Worm (Caenorhabditis elegans) whole organism, L2 larva: ENCODE results near the gene C30F2.2.

Source experiments
- R02D3.7 ChIP-seq: fragments of 150-350 bp; optimal IDR thresholded peaks from 2 replicates; lab custom pipeline; 2014; ENCODE audit warnings: missing biosample characterization, missing genetic modification characterization
- crh-2 ChIP-seq: sonication (generic microtip); optimal IDR thresholded peaks from 2 replicates; lab custom pipeline; 2017; ENCODE audit warnings: missing biosample characterization, missing genetic modification characterization
- lin-39 ChIP-seq: fragments of 150-350 bp; optimal IDR thresholded peaks from 2 replicates; lab custom pipeline; 2014; ENCODE audit warnings: missing biosample characterization, missing genetic modification reagents, missing genetic modification characterization
- nhr-12 ChIP-seq: fragments of 150-350 bp; optimal IDR thresholded peaks from 2 replicates; lab custom pipeline; 2014; ENCODE audit warnings: missing biosample characterization, missing genetic modification characterization
- sma-9 ChIP-seq, 2 experiments: fragments of 150-350 bp in 1 of 2; sonication (generic microtip) in 1 of 2; optimal IDR thresholded peaks; 2 replicates each; lab custom pipeline; 2014 to 2016; ENCODE audit warnings: missing genetic modification characterization in 2 of 2, mild to moderate bottlenecking in 1 of 2, missing biosample characterization in 1 of 2, missing compliant biosample characterization in 1 of 2, missing genetic modification reagents in 1 of 2, moderate library complexity in 1 of 2
- snpc-4 ChIP-seq: fragments of 150-350 bp; optimal IDR thresholded peaks from 2 replicates; lab custom pipeline; 2014; ENCODE audit warnings: missing biosample characterization, missing genetic modification characterization

DNA sequence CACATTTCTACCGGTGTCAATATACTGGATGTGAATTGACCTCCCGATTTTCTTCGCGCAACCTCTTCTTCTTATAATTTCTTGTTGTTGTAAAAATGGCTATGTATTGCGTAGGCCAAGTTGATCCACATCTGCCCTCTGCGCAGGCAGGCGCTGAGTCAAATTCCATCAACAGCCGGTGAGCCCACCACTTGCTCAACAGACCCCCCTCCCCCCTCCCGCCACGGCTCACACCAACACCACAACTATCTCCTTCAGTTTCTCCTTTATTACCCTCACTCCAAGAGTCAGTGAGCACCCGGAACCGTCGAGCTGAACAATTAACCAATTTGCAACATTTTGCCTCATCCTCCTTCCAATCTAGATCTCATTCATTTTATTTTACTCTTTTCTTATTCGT is 40.7 kb downstream of the C30F2.2 start:
- no peak for TF ChIP-seq lin-39 (tag; lab: Kevin White, UChicago)
- no peak for TF ChIP-seq R02D3.7
- no peak for TF ChIP-seq nhr-12 (tag; lab: Kevin White, UChicago)
- no peak for TF ChIP-seq crh-2 (tag; lab: Kevin White, UChicago)
- no peak for TF ChIP-seq snpc-4 (tag; lab: Kevin White, UChicago)
- TF ChIP-seq sma-9 (GFP tag; optimal IDR thresholded peaks at IDR 0.05; lab: Kevin White, UChicago): no peak
- no peak for TF ChIP-seq sma-9 (tag; optimal IDR thresholded peaks at IDR 0.05; lab: Kevin White, UChicago)
